Fruit fly (Drosophila melanogaster) whole organism, adult: ENCODE results near the gene RpS9.

Experiments used
- CG11617 ChIP-seq: fragments of 200-800 bp; sonication (Bioruptor generic); optimal IDR thresholded peaks from 2 replicates; lab custom pipeline; 2017; ENCODE audit warnings: mild to moderate bottlenecking, missing biosample characterization, missing genetic modification reagents, missing genetic modification characterization
- CG12768 ChIP-seq: fragments of 200-800 bp; sonication (Bioruptor generic); optimal IDR thresholded peaks from 2 replicates; lab custom pipeline; 2017; ENCODE audit warnings: missing biosample characterization, missing genetic modification characterization, mild to moderate bottlenecking, moderate library complexity, missing genetic modification reagents
- CG14711 ChIP-seq: fragments of 200-800 bp; sonication (Bioruptor generic); optimal IDR thresholded peaks from 2 replicates; lab custom pipeline; 2018; ENCODE audit warnings: missing biosample characterization, mild to moderate bottlenecking, missing genetic modification characterization, moderate library complexity
- CG1620 ChIP-seq: fragments of 200-800 bp; sonication (Bioruptor generic); optimal IDR thresholded peaks from 2 replicates; lab custom pipeline; 2016; ENCODE audit warnings: missing biosample characterization, missing genetic modification characterization
- CG33017 ChIP-seq: fragments of 200-800 bp; sonication (Bioruptor generic); optimal IDR thresholded peaks from 2 replicates; lab custom pipeline; 2018; ENCODE audit warnings: missing biosample characterization, mild to moderate bottlenecking, missing genetic modification characterization, moderate library complexity
- CG5204 ChIP-seq: fragments of 200-800 bp; sonication (Bioruptor generic); optimal IDR thresholded peaks from 2 replicates; lab custom pipeline; 2016; ENCODE audit warnings: missing biosample characterization, missing genetic modification characterization
- CG7045 ChIP-seq: fragments of 200-800 bp; sonication (Bioruptor generic); optimal IDR thresholded peaks from 2 replicates; lab custom pipeline; 2017; ENCODE audit warnings: missing biosample characterization, mild to moderate bottlenecking, missing genetic modification characterization
- CG7101 ChIP-seq: fragments of 200-800 bp; sonication (Bioruptor generic); optimal IDR thresholded peaks from 2 replicates; lab custom pipeline; 2018; ENCODE audit warnings: missing biosample characterization, mild to moderate bottlenecking, missing genetic modification characterization, moderate library complexity
- Crg-1 ChIP-seq: fragments of 200-800 bp; sonication (Bioruptor generic); optimal IDR thresholded peaks from 2 replicates; lab custom pipeline; 2016; ENCODE audit warnings: missing biosample characterization, missing genetic modification characterization
- Hr96 ChIP-seq: fragments of 200-800 bp; sonication (Bioruptor generic); optimal IDR thresholded peaks from 2 replicates; lab custom pipeline; 2016; ENCODE audit warnings: missing biosample characterization, missing genetic modification characterization
- Mnt ChIP-seq: fragments of 200-800 bp; sonication (Bioruptor generic); optimal IDR thresholded peaks from 2 replicates; lab custom pipeline; 2016; ENCODE audit warnings: missing biosample characterization, mild to moderate bottlenecking, missing genetic modification characterization
- bab1 ChIP-seq: fragments of 200-800 bp; sonication (Bioruptor generic); optimal IDR thresholded peaks from 3 replicates; lab custom pipeline; 2019; ENCODE audit warnings: missing biosample characterization, mild to moderate bottlenecking, missing genetic modification characterization, moderate library complexity
- cic ChIP-seq: fragments of 200-800 bp; sonication (Bioruptor generic); optimal IDR thresholded peaks from 2 replicates; lab custom pipeline; 2017; ENCODE audit warnings: missing biosample characterization, mild to moderate bottlenecking, missing genetic modification characterization, moderate library complexity
- cnc ChIP-seq, 2 experiments: fragments of >200 bp; optimal IDR thresholded peaks; 2 replicates each; lab custom pipeline; 2017
- kay ChIP-seq: fragments of 200-800 bp; sonication (Bioruptor generic); peaks from one replicate; lab custom pipeline; 2016; ENCODE audit warnings: missing biosample characterization, missing genetic modification characterization, borderline replicate concordance
- ovo ChIP-seq: fragments of 200-800 bp; sonication (Bioruptor generic); optimal IDR thresholded peaks from 2 replicates; lab custom pipeline; 2016; ENCODE audit warnings: missing biosample characterization, missing genetic modification characterization
- pad ChIP-seq: fragments of 200-800 bp; sonication (Bioruptor generic); optimal IDR thresholded peaks from 3 replicates; lab custom pipeline; 2017; ENCODE audit warnings: missing biosample characterization, missing genetic modification characterization, mild to moderate bottlenecking, moderate library complexity, missing genetic modification reagents
- tj ChIP-seq: fragments of 200-800 bp; sonication (Bioruptor generic); optimal IDR thresholded peaks from 3 replicates; lab custom pipeline; 2017; ENCODE audit warnings: missing biosample characterization, mild to moderate bottlenecking, missing genetic modification characterization, moderate library complexity
- toe ChIP-seq: fragments of 200-800 bp; sonication (Bioruptor generic); optimal IDR thresholded peaks from 2 replicates; lab custom pipeline; 2016; ENCODE audit warnings: missing biosample characterization, missing genetic modification characterization

RpS9 gene

dm6 chr3L:9528835-9529234 is 17.5 kb upstream of the RpS9 start, which contains the start of gene Or67a:
Gene Or67a (plus strand): TSS chr3L:9529067.
- TF ChIP-seq CG7045 (GFP tag; lab: Kevin White, UChicago), result no peak
- no peak for TF ChIP-seq cic (GFP tag; lab: Kevin White, UChicago)
- no peak for TF ChIP-seq pad (GFP tag; lab: Kevin White, UChicago)
- TF ChIP-seq kay (GFP tag; lab: Kevin White, UChicago), result no peak
- no peak for TF ChIP-seq Mnt
- no peak for TF ChIP-seq CG33017 (tag; lab: Kevin White, UChicago)
- no peak for TF ChIP-seq Crg-1 (GFP tag; lab: Kevin White, UChicago)
- TF ChIP-seq CG11617 (GFP tag; lab: Kevin White, UChicago), result no peak
- no peak for TF ChIP-seq CG14711 (tag; lab: Kevin White, UChicago)
- no peak for TF ChIP-seq cnc (optimal IDR thresholded peaks at IDR 0.05; lab: Kevin White, UChicago)
- TF ChIP-seq Hr96, result no peak
- TF ChIP-seq bab1 (GFP tag; lab: Kevin White, UChicago), result no peak
- TF ChIP-seq CG12768 (GFP tag; lab: Kevin White, UChicago), result no peak
- TF ChIP-seq CG7101, result no peak

- TF ChIP-seq tj (no peak), Crg-1 (GFP tag; lab: Kevin White, UChicago) (no peak), CG12768 (GFP tag; lab: Kevin White, UChicago) (no peak), CG33017 (tag; lab: Kevin White, UChicago) (no peak), CG5204 (GFP tag; lab: Kevin White, UChicago) (no peak), CG1620 (no peak), CG11617 (GFP tag; lab: Kevin White, UChicago) (no peak), CG7045 (GFP tag; lab: Kevin White, UChicago) (no peak), Mnt (no peak), pad (GFP tag; lab: Kevin White, UChicago) (no peak), kay (GFP tag; lab: Kevin White, UChicago) (no peak), Hr96 (no peak)
Observed at dm6 chr3L:9525444-9525843, 14.1 kb upstream of the RpS9 start, which contains the start of gene CG33700. Gene CG33700 (minus strand): TSS chr3L:9525544.

dm6 chr3L:9513309-9513708 is 2.0 kb upstream of the RpS9 start, which contains the start of gene CG33702:
Gene CG33702 (minus strand): TSS chr3L:9513409.
- TF ChIP-seq CG33017 (tag; lab: Kevin White, UChicago) (no peak), cic (GFP tag; lab: Kevin White, UChicago) (no peak), ovo (GFP tag; lab: Kevin White, UChicago) (no peak)

DNA sequence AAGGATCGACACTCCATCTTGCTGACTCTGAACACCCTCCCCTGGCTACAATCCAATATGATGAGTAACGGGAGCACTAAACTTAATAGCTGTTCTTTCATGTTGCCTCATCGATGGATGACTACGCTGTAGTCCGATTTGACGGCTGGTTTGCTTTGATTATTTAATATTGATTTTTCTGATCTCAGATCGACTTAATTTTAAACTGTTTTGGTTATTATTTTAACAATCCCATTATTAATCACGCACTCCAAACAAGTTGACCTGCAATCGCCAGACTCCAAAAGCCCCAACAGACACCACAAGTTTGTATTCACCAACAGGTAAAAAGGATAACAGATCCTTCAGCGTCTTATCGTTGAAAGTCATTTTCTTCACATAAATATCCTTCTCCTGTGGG is 1.2 kb upstream of the RpS9 start, which contains the start of gene CG33703:
CG33703 (minus strand) TSS at position 101 of the 400 bp plus-strand sequence.
- TF ChIP-seq kay (GFP tag; lab: Kevin White, UChicago), result peak; percentile 29
- TF ChIP-seq tj, result no peak

DNA sequence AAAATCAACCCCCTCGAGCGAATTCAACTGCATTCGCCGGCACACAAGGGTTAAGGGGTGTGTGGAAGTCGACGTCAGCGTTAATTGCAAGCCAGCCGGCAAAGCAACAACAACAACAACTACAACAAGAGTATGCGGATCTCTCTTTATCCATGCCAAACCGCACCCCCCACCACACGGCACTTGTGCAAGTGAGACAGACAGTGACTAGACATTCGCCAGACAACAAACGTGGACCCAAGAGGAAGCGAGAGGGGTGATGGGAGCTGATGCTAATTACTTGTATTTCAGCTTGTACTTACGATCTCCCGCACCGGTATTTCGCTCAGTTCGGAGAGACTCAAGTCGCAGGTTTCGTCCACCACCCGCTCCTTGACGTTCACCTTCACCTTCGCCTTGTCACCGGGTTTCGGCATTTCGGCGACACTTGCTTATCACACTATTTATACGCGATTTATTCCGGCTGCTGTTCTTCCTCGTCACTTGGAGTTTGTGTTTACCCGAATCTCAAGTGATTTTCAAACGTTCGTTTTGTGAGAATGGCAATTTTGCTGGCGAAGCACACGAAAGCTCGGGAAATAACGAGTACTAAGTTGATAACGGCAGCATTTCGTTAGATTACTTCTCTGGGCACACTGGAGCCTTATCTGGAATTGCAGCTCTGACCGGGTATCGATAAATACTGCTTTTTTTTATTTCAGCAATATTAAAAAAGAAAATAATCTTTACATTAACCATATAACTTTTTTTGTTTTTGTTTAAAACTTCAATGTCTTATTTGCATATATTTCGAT is 2.1 kb downstream of the RpS9 start, which contains the start of gene CG3408:
CG3408 (minus strand) TSS at position 547 of the 794 bp plus-strand sequence.
- TF ChIP-seq ovo (GFP tag; lab: Kevin White, UChicago) (peak; percentile 32), CG5204 (GFP tag; lab: Kevin White, UChicago) (no peak), CG14711 (tag; lab: Kevin White, UChicago) (peak; percentile 29), CG7101 (no peak), Mnt (peak; percentile 76), pad (GFP tag; lab: Kevin White, UChicago) (peak; percentile 84), CG33017 (tag; lab: Kevin White, UChicago) (peak; percentile 19), CG12768 (GFP tag; lab: Kevin White, UChicago) (peak; percentile 33), cnc (optimal IDR thresholded peaks at IDR 0.05; lab: Kevin White, UChicago) (peak; percentile 35 to 58), bab1 (GFP tag; lab: Kevin White, UChicago) (peak; percentile 40), kay (GFP tag; lab: Kevin White, UChicago) (no peak), Hr96 (peak; percentile 33), toe (GFP tag; lab: Kevin White, UChicago) (no peak), CG7045 (GFP tag; lab: Kevin White, UChicago) (no peak), tj (peak; percentile 97), CG1620 (no peak), cic (GFP tag; lab: Kevin White, UChicago) (peak; percentile 61), Crg-1 (GFP tag; lab: Kevin White, UChicago) (peak; percentile 22)

- TF ChIP-seq CG14711 (tag; lab: Kevin White, UChicago) (peak; percentile 24), CG1620 (no peak)
Observed at dm6 chr3L:9508653-9509036, 2.7 kb downstream of the RpS9 start.

DNA sequence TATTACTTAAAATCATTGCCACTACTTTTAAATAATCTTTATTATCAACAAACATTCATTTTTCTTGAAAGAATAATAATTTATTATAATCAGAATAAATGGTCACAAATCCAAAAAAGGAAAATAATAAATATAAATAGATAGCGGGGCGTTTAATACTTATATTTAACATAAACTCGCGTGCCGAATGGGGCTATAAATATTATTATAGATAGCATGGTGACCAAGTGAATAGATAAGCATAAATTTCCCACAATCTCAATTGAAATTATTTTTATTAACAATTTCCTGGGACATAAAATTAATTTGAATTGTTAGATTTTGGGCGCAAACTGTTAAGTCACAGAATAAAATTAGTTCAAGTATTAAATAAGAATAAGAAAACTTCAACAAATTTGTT is 4.9 kb downstream of the RpS9 start:
- TF ChIP-seq kay (GFP tag; lab: Kevin White, UChicago) (peak; percentile 41), cic (GFP tag; lab: Kevin White, UChicago) (no peak)
